In the genomic region with DNA sequence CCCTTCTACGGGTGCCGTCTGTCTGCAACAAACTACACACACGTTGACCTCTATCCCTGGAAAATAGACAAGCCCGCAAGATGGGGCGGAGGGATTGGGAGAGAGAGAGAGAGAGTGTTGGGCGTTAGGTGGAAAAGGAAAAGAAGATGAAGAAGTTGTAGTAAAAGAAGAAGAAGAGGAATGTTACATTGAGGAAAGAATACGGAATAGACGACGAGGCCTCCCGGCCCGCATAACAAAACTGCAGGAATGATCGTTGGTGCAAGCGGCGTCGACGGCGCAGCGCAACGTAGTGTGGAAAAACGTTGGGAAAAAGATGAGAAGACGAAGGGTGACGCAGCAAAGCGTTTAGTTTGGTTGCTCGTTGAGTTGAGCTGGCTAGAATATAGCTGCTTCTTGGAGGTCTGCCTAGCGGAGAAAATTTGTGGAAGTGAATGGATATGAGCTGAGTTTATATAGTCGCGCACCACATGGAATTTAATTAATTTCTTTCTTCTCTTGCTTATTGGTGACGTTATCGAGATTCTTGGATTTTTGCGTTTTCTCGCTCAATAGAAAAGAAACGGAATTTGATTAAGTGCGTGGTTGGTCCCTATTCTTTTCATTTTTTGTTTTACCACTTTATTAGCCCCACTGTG, we compare ENCODE assay signal across 5 worm cellular contexts.
TF ChIP-seq lines count a peak whose summit lies in the region.

No protein-coding gene starts in this region.

TF ChIP-seq in whole organism, L1 larva, 84 proteins besides CTCF, POLR2A, EP300 and RAD21 (continues in another document):
- no peak for TF ChIP-seq ces-1 (GFP tag; optimal IDR thresholded peaks at IDR 0.05; lab: Kevin White, UChicago)
- TF ChIP-seq nhr-85 (tag; lab: Kevin White, UChicago): peak; percentile 88
- TF ChIP-seq lin-14 (GFP tag; optimal IDR thresholded peaks at IDR 0.05; lab: Kevin White, UChicago): peak; percentile 92
- no peak for TF ChIP-seq aly-2 (tag; optimal IDR thresholded peaks at IDR 0.05; lab: Kevin White, UChicago)
- TF ChIP-seq pax-3 (tag; optimal IDR thresholded peaks at IDR 0.05; lab: Kevin White, UChicago): no peak
- no peak for TF ChIP-seq elt-2 (tag; optimal IDR thresholded peaks at IDR 0.05; lab: Kevin White, UChicago)
- TF ChIP-seq dsc-1 (tag; optimal IDR thresholded peaks at IDR 0.05; lab: Kevin White, UChicago): peak; percentile 87
- TF ChIP-seq snpc-4 (tag; optimal IDR thresholded peaks at IDR 0.05; lab: Kevin White, UChicago): peak; percentile 25
- TF ChIP-seq egl-13 (tag; optimal IDR thresholded peaks at IDR 0.05; lab: Kevin White, UChicago): peak; percentile 48
- TF ChIP-seq nhr-84 (tag; optimal IDR thresholded peaks at IDR 0.05; lab: Kevin White, UChicago): no peak
- no peak for TF ChIP-seq pag-3 (tag; optimal IDR thresholded peaks at IDR 0.05; lab: Kevin White, UChicago; ENCODE audit: borderline replicate concordance, insufficient read depth)
- no peak for TF ChIP-seq fkh-4 (tag; optimal IDR thresholded peaks at IDR 0.05; lab: Kevin White, UChicago; ENCODE audit: borderline replicate concordance)
- no peak for TF ChIP-seq vab-15 (tag; optimal IDR thresholded peaks at IDR 0.05; lab: Kevin White, UChicago)
- TF ChIP-seq jun-1 (tag; optimal IDR thresholded peaks at IDR 0.05; lab: Kevin White, UChicago): no peak
- TF ChIP-seq efl-1 (optimal IDR thresholded peaks at IDR 0.05; lab: Kevin White, UChicago): peak; percentile 12 to 27
- peak in 1 of 2 experiments; percentile 58 for TF ChIP-seq efl-1 (GFP tag; optimal IDR thresholded peaks at IDR 0.05 in 1 of 2; lab: Kevin White, UChicago)
- no peak for TF ChIP-seq tlp-1 (tag; optimal IDR thresholded peaks at IDR 0.05; lab: Kevin White, UChicago)

TF ChIP-seq in whole organism, L3 larva, 47 proteins besides CTCF, POLR2A, EP300 and RAD21 (continues in another document):
- TF ChIP-seq hmg-11 (tag; optimal IDR thresholded peaks at IDR 0.05; lab: Kevin White, UChicago) (peak; percentile 69), aly-2 (tag; optimal IDR thresholded peaks at IDR 0.05; lab: Kevin White, UChicago) (no peak), nhr-67 (tag; optimal IDR thresholded peaks at IDR 0.05; lab: Kevin White, UChicago) (no peak), egl-5 (tag; optimal IDR thresholded peaks at IDR 0.05; lab: Kevin White, UChicago) (peak; percentile 48), nhr-11 (tag; optimal IDR thresholded peaks at IDR 0.05; lab: Kevin White, UChicago) (peak; percentile 41), mml-1 (tag; optimal IDR thresholded peaks at IDR 0.05; lab: Kevin White, UChicago) (no peak), fkh-10 (GFP tag; optimal IDR thresholded peaks at IDR 0.05; lab: Kevin White, UChicago) (peak; percentile 42), lsy-12 (tag; optimal IDR thresholded peaks at IDR 0.05; lab: Kevin White, UChicago) (peak; percentile 24), nhr-23 (tag; optimal IDR thresholded peaks at IDR 0.05; lab: Kevin White, UChicago) (peak; percentile 59), ceh-82 (tag; optimal IDR thresholded peaks at IDR 0.05; lab: Kevin White, UChicago) (peak; percentile 7), R02D3.7 (tag; optimal IDR thresholded peaks at IDR 0.05; lab: Kevin White, UChicago) (no peak), ZK546.5 (tag; optimal IDR thresholded peaks at IDR 0.05; lab: Kevin White, UChicago) (no peak), nhr-25 (tag; optimal IDR thresholded peaks at IDR 0.05; lab: Kevin White, UChicago) (peak; percentile 54), elt-3 (tag; optimal IDR thresholded peaks at IDR 0.05; lab: Kevin White, UChicago) (no peak), ztf-4 (tag; optimal IDR thresholded peaks at IDR 0.05; lab: Kevin White, UChicago) (peak; percentile 13), lin-39 (tag; optimal IDR thresholded peaks at IDR 0.05; lab: Kevin White, UChicago) (peak; percentile 82), pha-4 (tag; optimal IDR thresholded peaks at IDR 0.05; lab: Kevin White, UChicago) (no peak), eor-1 (tag; optimal IDR thresholded peaks at IDR 0.05; lab: Kevin White, UChicago) (no peak)

TF ChIP-seq in whole organism, early embryonic, 17 proteins besides CTCF, POLR2A, EP300 and RAD21:
- TF ChIP-seq F13C5.2 (tag; optimal IDR thresholded peaks at IDR 0.05; lab: Kevin White, UChicago) (no peak), tbx-11 (GFP tag; IDR thresholded peaks at IDR 0.05; lab: Robert Waterston, UW) (no peak), tra-4 (tag; optimal IDR thresholded peaks at IDR 0.05; lab: Kevin White, UChicago) (no peak), ceh-36 (tag; optimal IDR thresholded peaks at IDR 0.05; lab: Kevin White, UChicago) (no peak), ets-7 (tag; optimal IDR thresholded peaks at IDR 0.05; lab: Kevin White, UChicago) (peak; percentile 24), B0310.2 (tag; optimal IDR thresholded peaks at IDR 0.05; lab: Kevin White, UChicago) (no peak), hnd-1 (tag; optimal IDR thresholded peaks at IDR 0.05; lab: Kevin White, UChicago) (no peak), scrt-1 (GFP tag; IDR thresholded peaks at IDR 0.05; lab: Robert Waterston, UW) (no peak), hmg-4 (GFP tag; optimal IDR thresholded peaks at IDR 0.05; lab: Kevin White, UChicago) (peak; percentile 80), ceh-13 (GFP tag; optimal IDR thresholded peaks at IDR 0.05; lab: Kevin White, UChicago) (no peak), aly-1 (tag; optimal IDR thresholded peaks at IDR 0.05; lab: Kevin White, UChicago) (peak; percentile 44), hmbx-1 (tag; optimal IDR thresholded peaks at IDR 0.05; lab: Kevin White, UChicago) (peak; percentile 14), sea-1 (GFP tag; conservative IDR thresholded peaks at IDR 0.05; lab: Robert Waterston, UW) (no peak), flt-1 (GFP tag; IDR thresholded peaks at IDR 0.05; lab: Robert Waterston, UW) (no peak), tbx-37 (GFP tag; conservative IDR thresholded peaks at IDR 0.05; lab: Robert Waterston, UW) (no peak), pes-1 (GFP tag; IDR thresholded peaks at IDR 0.05; lab: Robert Waterston, UW) (no peak), ama-1 (optimal IDR thresholded peaks at IDR 0.05; lab: Kevin White, UChicago) (no peak)

TF ChIP-seq in whole organism, midembryonic, 9 proteins besides CTCF, POLR2A, EP300 and RAD21:
- peak; percentile 29 for TF ChIP-seq cog-1 (tag; optimal IDR thresholded peaks at IDR 0.05; lab: Kevin White, UChicago)
- no peak for TF ChIP-seq ztf-23 (GFP tag; IDR thresholded peaks at IDR 0.05; lab: Robert Waterston, UW)
- TF ChIP-seq ztf-29 (GFP tag; IDR thresholded peaks at IDR 0.05; lab: Robert Waterston, UW): 0 out of 2 replicates have a peak, but pooled peaks have one; percentile 56
TF ChIP-seq in whole organism, midembryonic: peak in this region for 2.

TF ChIP-seq in whole organism, young adult, 124 proteins besides CTCF, POLR2A, EP300 and RAD21 (continues in another document):
- TF ChIP-seq aptf-3 (GFP tag; IDR thresholded peaks at IDR 0.05; lab: Robert Waterston, UW) (no peak), attf-6 (GFP tag; IDR thresholded peaks at IDR 0.05; lab: Robert Waterston, UW) (no peak), egrh-3 (GFP tag; IDR thresholded peaks at IDR 0.05; lab: Robert Waterston, UW) (peak; percentile 13; the same call in 1 of the 2 replicates), hmg-1.2 (GFP tag; IDR thresholded peaks at IDR 0.05; lab: Robert Waterston, UW) (peak; percentile 34; the same call in 1 of the 2 replicates), ekl-4 (GFP tag; IDR thresholded peaks at IDR 0.05; lab: Robert Waterston, UW) (no peak), nhr-179 (tag; optimal IDR thresholded peaks at IDR 0.05; lab: Kevin White, UChicago) (no peak), lsl-1 (GFP tag; optimal IDR thresholded peaks at IDR 0.05; lab: Kevin White, UChicago) (no peak), lin-40 (tag; optimal IDR thresholded peaks at IDR 0.05; lab: Kevin White, UChicago) (no peak), B0019.2 (GFP tag; conservative IDR thresholded peaks at IDR 0.05; lab: Robert Waterston, UW) (no peak), ztf-6 (GFP tag; IDR thresholded peaks at IDR 0.05; lab: Robert Waterston, UW) (no peak), hlh-26 (GFP tag; conservative IDR thresholded peaks at IDR 0.05; lab: Robert Waterston, UW) (no peak), cebp-1 (GFP tag; IDR thresholded peaks at IDR 0.05; lab: Robert Waterston, UW) (no peak), cebp-1 (tag; optimal IDR thresholded peaks at IDR 0.05; lab: Kevin White, UChicago) (peak; percentile 32), ZK185.1 (tag; optimal IDR thresholded peaks at IDR 0.05; lab: Kevin White, UChicago; ENCODE audit: poor library complexity, severe bottlenecking) (no peak), akir-1 (GFP tag; optimal IDR thresholded peaks at IDR 0.05; lab: Kevin White, UChicago) (no peak), bed-1 (GFP tag; IDR thresholded peaks at IDR 0.05; lab: Robert Waterston, UW) (no peak), snpc-1.1 (tag; optimal IDR thresholded peaks at IDR 0.05; lab: Kevin White, UChicago; ENCODE audit: insufficient read depth) (no peak), lir-1 (GFP tag; conservative IDR thresholded peaks at IDR 0.05; lab: Robert Waterston, UW) (no peak), Y53F4B.3 (GFP tag; IDR thresholded peaks at IDR 0.05; lab: Robert Waterston, UW) (no peak), somi-1 (GFP tag; optimal IDR thresholded peaks at IDR 0.05; lab: Kevin White, UChicago) (no peak), nhr-90 (tag; optimal IDR thresholded peaks at IDR 0.05; lab: Kevin White, UChicago) (no peak), aptf-2 (GFP tag; conservative IDR thresholded peaks at IDR 0.05; lab: Robert Waterston, UW) (no peak), Y67H2A.10 (GFP tag; conservative IDR thresholded peaks at IDR 0.05; lab: Robert Waterston, UW) (no peak), unc-62 (GFP tag; optimal IDR thresholded peaks at IDR 0.05; lab: Kevin White, UChicago) (no peak), B0035.1 (tag; optimal IDR thresholded peaks at IDR 0.05; lab: Kevin White, UChicago) (no peak), nfyb-1 (GFP tag; IDR thresholded peaks at IDR 0.05; lab: Robert Waterston, UW) (no peak), egl-44 (GFP tag; IDR thresholded peaks at IDR 0.05; lab: Robert Waterston, UW) (no peak), K12H6.12 (tag; optimal IDR thresholded peaks at IDR 0.05; lab: Kevin White, UChicago) (peak; percentile 28), zfh-2 (GFP tag; conservative IDR thresholded peaks at IDR 0.05; lab: Robert Waterston, UW) (peak; percentile 76), fkh-3 (tag; optimal IDR thresholded peaks at IDR 0.05; lab: Kevin White, UChicago) (no peak), ceh-27 (GFP tag; optimal IDR thresholded peaks at IDR 0.05; lab: Kevin White, UChicago) (peak; percentile 30), F23B12.7 (tag; optimal IDR thresholded peaks at IDR 0.05; lab: Kevin White, UChicago; ENCODE audit: insufficient read depth) (no peak), die-1 (tag; optimal IDR thresholded peaks at IDR 0.05; lab: Kevin White, UChicago) (no peak), F57C9.4 (tag; optimal IDR thresholded peaks at IDR 0.05; lab: Kevin White, UChicago) (no peak), lin-54 (GFP tag; optimal IDR thresholded peaks at IDR 0.05; lab: Kevin White, UChicago) (no peak), snpc-4 (GFP tag; optimal IDR thresholded peaks at IDR 0.05; lab: Kevin White, UChicago) (no peak), snpc-4 (tag; optimal IDR thresholded peaks at IDR 0.05; lab: Kevin White, UChicago) (no peak)
